Fruit fly (Drosophila melanogaster) whole organism: ENCODE results near the gene CG32195.

Experiments used
- CG8478 ChIP-seq: fragments of >200 bp; optimal IDR thresholded peaks from 2 replicates; lab custom pipeline; 2018; ENCODE audit warnings: inconsistent platforms
- Dll ChIP-seq: fragments of >200 bp; optimal IDR thresholded peaks from 2 replicates; lab custom pipeline; 2017
- pan ChIP-seq: fragments of >200 bp; optimal IDR thresholded peaks from 2 replicates; lab custom pipeline; 2017
- psq ChIP-seq: fragments of >200 bp; optimal IDR thresholded peaks from 2 replicates; lab custom pipeline; 2017

dm6 chr3L:18163127-18163526 is 50.4 kb downstream of the CG32195 start:
- TF ChIP-seq pan (lab: Kevin White, UChicago) (no peak), Dll (lab: Kevin White, UChicago) (no peak), CG8478 (lab: Kevin White, UChicago) (no peak), psq (lab: Kevin White, UChicago) (no peak)
